Fruit fly (Drosophila melanogaster): ENCODE data around the gene CG17568.

The CG17568 gene

DNA sequence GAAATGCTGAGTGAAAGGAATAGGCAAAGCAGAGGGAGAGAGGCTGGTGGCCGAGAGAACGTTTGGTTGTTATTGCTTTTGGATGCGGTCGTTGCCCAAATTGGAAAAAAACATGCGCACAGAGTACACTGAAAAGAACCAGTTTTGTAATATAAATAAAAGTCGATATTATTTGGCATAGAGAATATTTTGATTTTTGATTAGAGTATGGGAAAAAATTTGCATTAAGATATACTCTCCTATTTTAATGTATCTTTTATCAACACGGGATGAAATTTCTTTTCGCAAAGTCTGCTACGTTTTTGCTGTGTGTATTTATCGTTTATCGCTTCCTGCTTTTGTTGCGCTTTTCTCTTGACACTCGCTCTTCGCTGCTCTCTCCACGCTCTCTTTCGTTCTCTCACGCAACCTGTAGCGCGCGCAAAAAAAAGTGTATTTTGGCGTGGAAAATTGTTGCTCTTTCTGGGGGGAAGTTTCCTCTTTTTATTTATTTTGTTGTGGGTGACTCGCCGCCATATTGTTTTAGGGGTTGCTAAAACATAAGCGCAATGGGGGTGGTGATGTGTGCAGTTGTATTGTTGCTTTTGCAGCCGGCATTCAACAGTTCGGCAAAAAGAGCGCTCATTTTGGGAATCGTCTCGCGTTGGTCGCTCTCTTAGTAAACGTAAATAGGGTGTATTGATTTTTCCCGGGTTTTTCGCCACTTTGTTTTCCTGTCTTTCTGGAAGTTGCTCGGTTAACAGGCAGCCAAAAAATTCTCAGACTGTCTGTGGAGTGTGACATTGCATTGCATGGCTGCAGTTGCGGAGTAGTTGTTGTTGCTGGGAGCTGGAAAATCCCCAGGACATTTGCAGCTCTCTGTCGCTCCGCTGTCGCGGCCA is 16.3 kb downstream of the CG17568 start (continued):
- TF ChIP-seq Gug (GFP tag; IDR thresholded peaks at IDR 0.05) (peak; percentile 96), CG10321 (GFP tag; IDR thresholded peaks at IDR 0.05) (peak; percentile 81), gcm2 (GFP tag; optimal IDR thresholded peaks at IDR 0.05) (peak; percentile 89), disco-r (GFP tag; optimal IDR thresholded peaks at IDR 0.05) (peak; percentile 93), toy (GFP tag; IDR thresholded peaks at IDR 0.05) (peak; percentile 90), CoRest (tag; optimal IDR thresholded peaks at IDR 0.05) (peak; percentile 96), NK7.1 (GFP tag; optimal IDR thresholded peaks at IDR 0.05) (peak; percentile 92), pum (GFP tag; optimal IDR thresholded peaks at IDR 0.05) (peak; percentile 96), cwo (GFP tag; optimal IDR thresholded peaks at IDR 0.05) (peak; percentile 96), gfzf (GFP tag; optimal IDR thresholded peaks at IDR 0.05) (peak; percentile 7), repo (GFP tag; optimal IDR thresholded peaks at IDR 0.05) (peak; percentile 93), pzg (GFP tag; optimal IDR thresholded peaks at IDR 0.05) (peak; percentile 11), al (GFP tag; IDR thresholded peaks at IDR 0.05) (peak; percentile 89), Nf-YC (tag; optimal IDR thresholded peaks at IDR 0.05) (peak; percentile 86), PHDP (tag; optimal IDR thresholded peaks at IDR 0.05) (peak; percentile 97), CG8924 (tag; optimal IDR thresholded peaks at IDR 0.05) (peak; percentile 98), CG7963 (GFP tag; IDR thresholded peaks at IDR 0.05; ENCODE audit: partially characterized antibody) (no peak), CG17361 (GFP tag; IDR thresholded peaks at IDR 0.05) (peak; percentile 97), CG1647 (GFP tag; optimal IDR thresholded peaks at IDR 0.05) (peak; percentile 90), CG15011 (GFP tag; optimal IDR thresholded peaks at IDR 0.05) (peak; percentile 95), CG17802 (tag; optimal IDR thresholded peaks at IDR 0.05) (peak; percentile 85), CG8944 (GFP tag; optimal IDR thresholded peaks at IDR 0.05) (peak; percentile 91), eyg (GFP tag; optimal IDR thresholded peaks at IDR 0.05) (peak; percentile 94), Ssrp (tag; optimal IDR thresholded peaks at IDR 0.05) (peak; percentile 97), CG15514 (GFP tag; optimal IDR thresholded peaks at IDR 0.05) (peak; percentile 93), CG17612 (GFP tag; IDR thresholded peaks at IDR 0.05) (peak; percentile 93), lola (GFP tag; optimal IDR thresholded peaks at IDR 0.05) (peak in 1 of 3 experiments; percentile 94), emc (GFP tag; optimal IDR thresholded peaks at IDR 0.05) (peak; percentile 89), Adf1 (GFP tag; IDR thresholded peaks at IDR 0.05) (peak; percentile 73), fd64A (GFP tag; optimal IDR thresholded peaks at IDR 0.05) (peak; percentile 89), wor (GFP tag; IDR thresholded peaks at IDR 0.05) (peak; percentile 96), CG8281 (tag; optimal IDR thresholded peaks at IDR 0.05) (peak; percentile 88), CG17568 (GFP tag; optimal IDR thresholded peaks at IDR 0.05) (peak; percentile 99), jumu (GFP tag; optimal IDR thresholded peaks at IDR 0.05) (peak; percentile 94), scrt (GFP tag; optimal IDR thresholded peaks at IDR 0.05) (peak; percentile 100), Myb (GFP tag; optimal IDR thresholded peaks at IDR 0.05) (peak; percentile 82), NC2β (GFP tag; optimal IDR thresholded peaks at IDR 0.05) (peak; percentile 93), jigr1 (GFP tag; IDR thresholded peaks at IDR 0.05) (peak; percentile 94), eve (GFP tag; optimal IDR thresholded peaks at IDR 0.05) (peak in 1 of 2 experiments; percentile 38), CG10267 (tag; optimal IDR thresholded peaks at IDR 0.05) (peak; percentile 95), CG18764 (GFP tag; optimal IDR thresholded peaks at IDR 0.05) (peak; percentile 96), Dref (GFP tag; IDR thresholded peaks at IDR 0.05) (no peak; the same call in 1 of the 2 replicates), CG18619 (GFP tag; optimal IDR thresholded peaks at IDR 0.05) (peak; percentile 95), cato (GFP tag; optimal IDR thresholded peaks at IDR 0.05; ENCODE audit: borderline replicate concordance) (peak; percentile 88), sisA (GFP tag; IDR thresholded peaks at IDR 0.05) (peak; percentile 96), Xrp1 (GFP tag; IDR thresholded peaks at IDR 0.05) (peak; percentile 99), crc (GFP tag; optimal IDR thresholded peaks at IDR 0.05) (peak; percentile 96), CG34376 (GFP tag; optimal IDR thresholded peaks at IDR 0.05) (peak; percentile 91)
